Fruit fly (Drosophila melanogaster): ENCODE results near the gene CG13239.

- TF ChIP-seq psq (optimal IDR thresholded peaks at IDR 0.05) (no peak), h (optimal IDR thresholded peaks at IDR 0.05) (no peak), Myc (optimal IDR thresholded peaks at IDR 0.05) (no peak), Sin3A (optimal IDR thresholded peaks at IDR 0.05) (no peak), insv (optimal IDR thresholded peaks at IDR 0.05) (no peak)
These were observed 25.2 kb upstream of the CG13239 start, which contains the start of gene jim for dm6 chr3L:22835144-22835964.

Data from Kc167 (cell line).